Fruit fly (Drosophila melanogaster) whole organism, embryonic: ENCODE results near the gene CG9550.

Experiments used
- Atf3 ChIP-seq: fragments of 200-800 bp; sonication (Bioruptor generic); optimal IDR thresholded peaks from 3 replicates; lab custom pipeline; 2016; ENCODE audit warnings: missing biosample characterization, missing genetic modification characterization
- B-H2 ChIP-seq: fragments of 200-800 bp; sonication (Bioruptor generic); optimal IDR thresholded peaks from 2 replicates; lab custom pipeline; 2018; ENCODE audit warnings: missing biosample characterization, mild to moderate bottlenecking, missing genetic modification characterization
- Blimp-1 ChIP-seq: fragments of 200-800 bp; sonication (Bioruptor generic); optimal IDR thresholded peaks from 3 replicates; lab custom pipeline; 2018; ENCODE audit warnings: missing biosample characterization, missing genetic modification characterization, mild to moderate bottlenecking, moderate library complexity, missing genetic modification reagents
- CG12219 ChIP-seq: fragments of 200-800 bp; sonication (Bioruptor generic); optimal IDR thresholded peaks from 3 replicates; lab custom pipeline; 2018; ENCODE audit warnings: missing biosample characterization, mild to moderate bottlenecking, missing genetic modification characterization
- CG12236 ChIP-seq: fragments of 200-800 bp; sonication (Bioruptor generic); optimal IDR thresholded peaks from 2 replicates; lab custom pipeline; 2016; ENCODE audit warnings: missing biosample characterization, missing genetic modification characterization
- CG13287 ChIP-seq: fragments of 200-800 bp; sonication (Bioruptor generic); IDR thresholded peaks from 2 replicates; pipeline ENCODE4 v1.3.6; 2022; ENCODE audit warnings: missing biosample characterization, missing genetic modification characterization; ENCODE audit not compliant: partially characterized antibody
- CG16813 ChIP-seq: fragments of 200-800 bp; sonication (Bioruptor generic); IDR thresholded peaks from 3 replicates; pipeline ENCODE4 v1.3.6; 2022; ENCODE audit warnings: missing biosample characterization, missing genetic modification characterization; ENCODE audit not compliant: partially characterized antibody
- CG17568 ChIP-seq: fragments of 200-800 bp; sonication (Bioruptor generic); optimal IDR thresholded peaks from 2 replicates; lab custom pipeline; 2018; ENCODE audit warnings: missing biosample characterization, mild to moderate bottlenecking, missing genetic modification characterization, moderate library complexity
- CG1832 ChIP-seq: fragments of 200-800 bp; sonication (Bioruptor generic); optimal IDR thresholded peaks from 2 replicates; lab custom pipeline; 2017; ENCODE audit warnings: missing biosample characterization, mild to moderate bottlenecking, missing genetic modification characterization, inconsistent platforms
- CG2712 ChIP-seq: fragments of 200-800 bp; optimal IDR thresholded peaks from 3 replicates; lab custom pipeline; 2019; ENCODE audit warnings: missing biosample characterization, mild to moderate bottlenecking, missing genetic modification characterization, moderate library complexity
- CG42726 ChIP-seq: fragments of 200-800 bp; sonication (Bioruptor generic); IDR thresholded peaks from 2 replicates; pipeline ENCODE4 v1.3.6; 2022; ENCODE audit warnings: missing biosample characterization, missing genetic modification characterization; ENCODE audit not compliant: partially characterized antibody
- CG4360 ChIP-seq: fragments of 200-800 bp; sonication (Bioruptor generic); IDR thresholded peaks from 2 replicates; pipeline ENCODE4 v1.3.6; 2022; ENCODE audit warnings: missing biosample characterization, missing genetic modification characterization
- CG5180 ChIP-seq: fragments of 200-800 bp; sonication (Bioruptor generic); optimal IDR thresholded peaks from 3 replicates; lab custom pipeline; 2017; ENCODE audit warnings: missing biosample characterization, missing genetic modification characterization, mild to moderate bottlenecking, moderate library complexity, missing genetic modification reagents
- CG6791 ChIP-seq: fragments of 200-800 bp; sonication (Bioruptor generic); IDR thresholded peaks from 3 replicates; pipeline ENCODE4 v1.3.6; 2022; ENCODE audit warnings: missing biosample characterization, missing genetic modification characterization; ENCODE audit not compliant: partially characterized antibody
- Fer1 ChIP-seq: fragments of 200-800 bp; sonication (Bioruptor generic); optimal IDR thresholded peaks from 2 replicates; lab custom pipeline; 2017; ENCODE audit warnings: missing biosample characterization, mild to moderate bottlenecking, missing genetic modification characterization
- HLH4C ChIP-seq: fragments of 200-800 bp; sonication (Bioruptor generic); IDR thresholded peaks from 3 replicates; pipeline ENCODE4 v1.3.6; 2022; ENCODE audit warnings: missing biosample characterization, missing genetic modification characterization; ENCODE audit not compliant: partially characterized antibody
- HLHmδ ChIP-seq: fragments of 200-800 bp; sonication (Bioruptor generic); optimal IDR thresholded peaks from 2 replicates; lab custom pipeline; 2018; ENCODE audit warnings: missing biosample characterization, mild to moderate bottlenecking, missing genetic modification characterization, moderate library complexity
- Jarid2 ChIP-seq: fragments of 200-800 bp; sonication (Bioruptor generic); optimal IDR thresholded peaks from 3 replicates; lab custom pipeline; 2017; ENCODE audit warnings: mild to moderate bottlenecking, missing biosample characterization, missing genetic modification reagents, missing genetic modification characterization
- Med ChIP-seq: fragments of 200-800 bp; sonication (Bioruptor generic); peaks from one replicate; lab custom pipeline; 2016; ENCODE audit warnings: missing biosample characterization, missing genetic modification characterization, mild to moderate bottlenecking, inconsistent platforms, moderate library complexity
- Nf-YB ChIP-seq: fragments of 200-800 bp; sonication (Bioruptor generic); optimal IDR thresholded peaks from 3 replicates; lab custom pipeline; 2019; ENCODE audit warnings: missing biosample characterization, mild to moderate bottlenecking, missing genetic modification characterization, moderate library complexity
- Nf-YC ChIP-seq: fragments of 200-800 bp; optimal IDR thresholded peaks from 3 replicates; lab custom pipeline; 2019; ENCODE audit warnings: missing biosample characterization, mild to moderate bottlenecking, missing genetic modification characterization, moderate library complexity
- Poxn ChIP-seq: fragments of 200-800 bp; sonication (Bioruptor generic); IDR thresholded peaks from 2 replicates; pipeline ENCODE4 v1.3.6; 2022; ENCODE audit warnings: missing biosample characterization, missing genetic modification characterization
- Trl ChIP-seq, 3 experiments: fragments of >200 bp in 2 of 3; fragments of 200-800 bp in 1 of 3; sonication (Bioruptor generic) in 1 of 3; optimal IDR thresholded peaks; 2 replicates in 1 of 3; 3 replicates in 2 of 3; lab custom pipeline; 2016 to 2017; ENCODE audit warnings: missing biosample characterization in 1 of 3, missing genetic modification characterization in 1 of 3
- abd-A ChIP-seq: fragments of 200-800 bp; sonication (Bioruptor generic); optimal IDR thresholded peaks from 3 replicates; lab custom pipeline; 2019; ENCODE audit warnings: missing biosample characterization, mild to moderate bottlenecking, missing genetic modification characterization, moderate library complexity
- amos ChIP-seq: fragments of 200-800 bp; sonication (Bioruptor generic); IDR thresholded peaks from 2 replicates; pipeline ENCODE4 v1.3.6; 2022; ENCODE audit warnings: missing biosample characterization, missing genetic modification characterization; ENCODE audit not compliant: partially characterized antibody
- bbx ChIP-seq: fragments of 200-800 bp; sonication (Bioruptor generic); IDR thresholded peaks from 2 replicates; pipeline ENCODE4 v1.3.6; 2022; ENCODE audit warnings: missing biosample characterization, missing genetic modification characterization; ENCODE audit not compliant: partially characterized antibody
- bigmax ChIP-seq: fragments of 200-800 bp; sonication (Bioruptor generic); optimal IDR thresholded peaks from 2 replicates; lab custom pipeline; 2018; ENCODE audit warnings: missing biosample characterization, mild to moderate bottlenecking, missing genetic modification characterization
- crol ChIP-seq: fragments of 200-800 bp; sonication (Bioruptor generic); IDR thresholded peaks from 2 replicates; pipeline ENCODE4 v1.3.6; 2022; ENCODE audit warnings: missing biosample characterization, missing genetic modification characterization
- danr ChIP-seq: fragments of 200-800 bp; sonication (Bioruptor generic); IDR thresholded peaks from 2 replicates; pipeline ENCODE4 v1.3.6; 2022; ENCODE audit warnings: missing biosample characterization, missing genetic modification characterization
- ewg ChIP-seq: fragments of 200-800 bp; sonication (Bioruptor generic); optimal IDR thresholded peaks from 3 replicates; lab custom pipeline; 2017; ENCODE audit warnings: mild to moderate bottlenecking, missing biosample characterization, missing genetic modification reagents, missing genetic modification characterization
- gcm ChIP-seq: fragments of 200-800 bp; sonication (Bioruptor generic); optimal IDR thresholded peaks from 2 replicates; lab custom pipeline; 2019; ENCODE audit warnings: missing biosample characterization, mild to moderate bottlenecking, missing genetic modification characterization, moderate library complexity
- grau ChIP-seq: fragments of 200-800 bp; optimal IDR thresholded peaks from 3 replicates; lab custom pipeline; 2019; ENCODE audit warnings: missing biosample characterization, mild to moderate bottlenecking, missing genetic modification characterization, moderate library complexity
- knrl ChIP-seq: fragments of 200-800 bp; sonication (Bioruptor generic); IDR thresholded peaks from 3 replicates; pipeline ENCODE4 v1.3.6; 2022; ENCODE audit warnings: missing biosample characterization, missing genetic modification characterization; ENCODE audit not compliant: partially characterized antibody
- mld ChIP-seq: fragments of 200-800 bp; sonication (Bioruptor generic); IDR thresholded peaks from 3 replicates; pipeline ENCODE4 v1.3.6; 2022; ENCODE audit warnings: missing biosample characterization, missing genetic modification characterization; ENCODE audit not compliant: partially characterized antibody
- pros ChIP-seq: fragments of 200-800 bp; sonication (Bioruptor generic); optimal IDR thresholded peaks from 3 replicates; lab custom pipeline; 2019; ENCODE audit warnings: missing biosample characterization, mild to moderate bottlenecking, missing genetic modification characterization, moderate library complexity
- sd ChIP-seq: fragments of 200-800 bp; sonication (Bioruptor generic); optimal IDR thresholded peaks from 3 replicates; lab custom pipeline; 2018; ENCODE audit warnings: missing biosample characterization, mild to moderate bottlenecking, missing genetic modification characterization, moderate library complexity
- sens ChIP-seq: fragments of 200-800 bp; sonication (Bioruptor generic); peaks from one replicate; lab custom pipeline; 2016; ENCODE audit warnings: missing biosample characterization, missing genetic modification characterization
- seq ChIP-seq: fragments of 200-800 bp; sonication (Bioruptor generic); IDR thresholded peaks from 2 replicates; pipeline ENCODE4 v1.3.6; 2022; ENCODE audit warnings: missing biosample characterization, missing genetic modification characterization
- sna ChIP-seq: fragments of 200-800 bp; sonication (Bioruptor generic); IDR thresholded peaks from 2 replicates; pipeline ENCODE4 v1.3.6; 2022; ENCODE audit warnings: missing biosample characterization, missing genetic modification characterization; ENCODE audit not compliant: partially characterized antibody
- so ChIP-seq: fragments of 200-800 bp; sonication (Bioruptor generic); IDR thresholded peaks from 3 replicates; pipeline ENCODE4 v1.3.6; 2022; ENCODE audit warnings: missing biosample characterization, missing genetic modification characterization
- trem ChIP-seq: fragments of 200-800 bp; optimal IDR thresholded peaks from 3 replicates; lab custom pipeline; 2019; ENCODE audit warnings: missing biosample characterization, mild to moderate bottlenecking, missing genetic modification characterization, moderate library complexity
- unc-4 ChIP-seq: fragments of 200-800 bp; sonication (Bioruptor generic); IDR thresholded peaks from 2 replicates; pipeline ENCODE4 v1.3.6; 2022; ENCODE audit warnings: missing biosample characterization, missing genetic modification characterization; ENCODE audit not compliant: partially characterized antibody
- zf30C ChIP-seq: fragments of 200-800 bp; sonication (Bioruptor generic); optimal IDR thresholded peaks from 3 replicates; lab custom pipeline; 2018; ENCODE audit warnings: missing biosample characterization, mild to moderate bottlenecking, missing genetic modification characterization

CG9550 gene

DNA sequence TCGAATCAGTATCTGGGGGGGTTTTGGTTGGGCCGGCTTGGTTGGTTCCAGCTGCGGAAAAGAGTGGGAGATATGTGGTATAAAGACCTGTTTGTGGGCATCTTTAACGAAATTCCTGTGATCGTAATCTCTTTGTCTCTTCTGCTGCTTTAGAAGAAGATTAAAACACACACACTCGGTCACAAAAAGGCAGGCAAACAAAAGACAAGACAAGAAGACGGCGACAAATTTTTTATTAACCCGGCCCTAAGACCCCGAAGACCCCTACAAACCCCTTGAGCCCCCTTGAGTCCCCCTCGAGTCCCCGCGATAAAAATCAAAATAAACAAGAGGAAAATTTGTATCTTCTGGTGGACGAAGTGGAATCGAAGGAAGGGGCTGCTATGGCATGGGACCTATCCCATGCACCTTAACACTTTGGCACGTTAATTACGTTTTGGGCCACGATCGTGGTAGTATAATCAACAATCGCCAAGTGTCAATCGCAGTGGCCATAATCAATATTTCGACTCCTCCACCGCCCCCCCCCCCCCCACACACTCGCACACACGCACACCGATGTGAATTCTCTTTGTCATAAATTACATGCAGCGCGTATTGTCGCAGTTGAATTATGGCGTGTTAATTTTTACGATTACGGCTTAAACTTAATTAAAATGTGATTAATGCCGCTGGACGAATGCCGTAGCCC, 37.4 kb downstream of the CG9550 start (continued):
- TF ChIP-seq Atf3: no peak
- TF ChIP-seq, all 482 proteins: peak for 14

DNA sequence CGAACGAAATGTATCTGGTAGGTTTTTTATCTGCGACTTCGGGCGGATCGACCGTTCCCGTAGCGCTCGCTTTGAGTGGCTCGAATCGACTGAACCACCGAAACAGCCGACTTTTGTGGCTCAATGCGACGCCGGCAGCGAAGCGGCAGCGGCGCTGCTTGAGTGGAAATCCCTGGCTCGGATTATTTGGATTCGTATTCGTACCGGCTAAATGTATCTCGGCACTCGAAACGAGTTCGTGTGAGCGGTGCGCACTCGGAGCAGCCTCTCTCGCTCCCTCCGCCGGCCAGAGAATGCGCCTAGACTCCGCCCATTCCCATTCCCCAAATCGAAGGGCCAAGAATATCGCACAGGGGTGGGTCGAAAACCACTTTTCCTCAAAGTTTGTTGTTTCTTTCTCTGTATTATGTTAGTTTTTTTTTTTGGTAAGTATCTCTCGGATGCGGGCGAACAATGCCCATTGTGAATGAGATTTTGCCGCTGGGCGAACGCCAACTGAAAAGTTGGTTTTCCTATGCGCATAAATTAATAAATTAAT, 39.3 kb downstream of the CG9550 start:
- TF ChIP-seq crol (GFP tag; lab: Robert Waterston, UW) (0 out of 2 replicates have a peak, but pooled peaks have one; percentile 7), sna (GFP tag; lab: Robert Waterston, UW) (peak; percentile 62; the same call in 1 of the 2 replicates), Nf-YB (peak; percentile 97), trem (tag; lab: Kevin White, UChicago) (peak; percentile 15), B-H2 (GFP tag; lab: Kevin White, UChicago) (no peak), Trl (optimal IDR thresholded peaks at IDR 0.05; lab: Kevin White, UChicago) (peak in 1 of 2 experiments; percentile 9), Trl (GFP tag; optimal IDR thresholded peaks at IDR 0.05; lab: Kevin White, UChicago) (no peak), abd-A (tag; lab: Kevin White, UChicago) (peak; percentile 52), CG13287 (GFP tag; lab: Robert Waterston, UW) (peak; percentile 57), HLH4C (GFP tag; lab: Robert Waterston, UW) (peak; percentile 31; the same call in 1 of the 3 replicates), CG4360 (GFP tag; lab: Robert Waterston, UW) (0 out of 2 replicates have a peak, but pooled peaks have one; percentile 9), knrl (GFP tag; lab: Robert Waterston, UW) (0 out of 3 replicates have a peak, but pooled peaks have one; percentile 33), so (GFP tag; lab: Robert Waterston, UW) (0 out of 3 replicates have a peak, but pooled peaks have one; percentile 14), zf30C (peak; percentile 64), pros (GFP tag; lab: Kevin White, UChicago) (peak; percentile 66), seq (GFP tag; lab: Robert Waterston, UW) (peak; percentile 55; the same call in 1 of the 2 replicates), grau (no peak), danr (no peak), Jarid2 (GFP tag; lab: Kevin White, UChicago) (peak; percentile 89), sens (GFP tag; lab: Kevin White, UChicago) (peak; percentile 22), gcm (GFP tag; lab: Kevin White, UChicago) (peak; percentile 68), mld (0 out of 3 replicates have a peak, but pooled peaks have one; percentile 63), amos (peak; percentile 60; the same call in 1 of the 2 replicates), CG42726 (peak; percentile 50; the same call in 1 of the 2 replicates), CG16813 (GFP tag; lab: Robert Waterston, UW) (peak; percentile 14; the same call in 1 of the 3 replicates), Poxn (GFP tag; lab: Robert Waterston, UW) (no peak), Nf-YC (peak; percentile 97), ewg (GFP tag; lab: Kevin White, UChicago) (peak; percentile 33), bbx (GFP tag; lab: Robert Waterston, UW) (peak; percentile 74), bigmax (GFP tag; lab: Kevin White, UChicago) (no peak), CG12236 (GFP tag; lab: Kevin White, UChicago) (no peak), CG17568 (GFP tag; lab: Kevin White, UChicago) (peak; percentile 25), unc-4 (peak; percentile 39; the same call in 1 of the 2 replicates), Fer1 (no peak), Blimp-1 (GFP tag; lab: Kevin White, UChicago) (no peak), Med (GFP tag; lab: Kevin White, UChicago) (peak; percentile 72), CG12219 (no peak), sd (tag; lab: Kevin White, UChicago) (peak; percentile 74), HLHmδ (GFP tag; lab: Kevin White, UChicago) (no peak), CG6791 (GFP tag; lab: Robert Waterston, UW) (peak; percentile 44; the same call in 1 of the 3 replicates), CG5180 (no peak), CG2712 (tag; lab: Kevin White, UChicago) (peak; percentile 81), CG1832 (GFP tag; lab: Kevin White, UChicago) (peak; percentile 94)
